Worm (Caenorhabditis elegans) whole organism, L1 larva: ENCODE data around the gene B0228.9.

ENCODE experiments used
- C04F5.9 ChIP-seq: sonication (generic microtip); optimal IDR thresholded peaks from 2 replicates; lab custom pipeline; 2016; ENCODE audit warnings: missing genetic modification characterization, missing compliant biosample characterization
- C34B4.2 ChIP-seq: sonication (generic microtip); optimal IDR thresholded peaks from 2 replicates; lab custom pipeline; 2017; ENCODE audit warnings: mild to moderate bottlenecking, missing genetic modification characterization, missing compliant biosample characterization
- F16B12.6 ChIP-seq: fragments of 150-350 bp; optimal IDR thresholded peaks from 2 replicates; lab custom pipeline; 2014; ENCODE audit warnings: missing biosample characterization, missing genetic modification characterization
- Y116A8C.19 ChIP-seq: sonication (generic microtip); optimal IDR thresholded peaks from 2 replicates; lab custom pipeline; 2016; ENCODE audit warnings: missing compliant biosample characterization, missing genetic modification characterization, borderline replicate concordance
- aha-1 ChIP-seq: fragments of 150-350 bp; optimal IDR thresholded peaks from 2 replicates; lab custom pipeline; 2014; ENCODE audit warnings: missing biosample characterization, missing genetic modification characterization
- alr-1 ChIP-seq: fragments of 200-800 bp; sonication (Bioruptor generic); optimal IDR thresholded peaks from 2 replicates; lab custom pipeline; 2018; ENCODE audit warnings: borderline replicate concordance, mild to moderate bottlenecking, missing genetic modification characterization, missing compliant biosample characterization
- ama-1 ChIP-seq: fragments of 150-350 bp; optimal IDR thresholded peaks from 2 replicates; lab custom pipeline; 2014
- blmp-1 ChIP-seq: fragments of 150-350 bp; optimal IDR thresholded peaks from 2 replicates; lab custom pipeline; 2014; ENCODE audit warnings: missing biosample characterization, missing genetic modification characterization
- ceh-8 ChIP-seq: fragments of 200-800 bp; sonication (Bioruptor generic); optimal IDR thresholded peaks from 2 replicates; lab custom pipeline; 2018; ENCODE audit warnings: mild to moderate bottlenecking, missing genetic modification characterization, moderate library complexity, missing compliant biosample characterization
- ceh-82 ChIP-seq, 3 experiments: fragments of 150-350 bp in 1 of 3; sonication (generic microtip) in 2 of 3; optimal IDR thresholded peaks; 2 replicates each; lab custom pipeline; 2014 to 2017; ENCODE audit warnings: missing biosample characterization in 3 of 3, missing genetic modification characterization in 3 of 3
- dpl-1 ChIP-seq, 3 experiments: fragments of 150-350 bp in 2 of 3; sonication (generic microtip) in 1 of 3; optimal IDR thresholded peaks; 2 replicates each; lab custom pipeline; 2014 to 2017; ENCODE audit warnings: missing biosample characterization in 3 of 3, missing genetic modification characterization in 3 of 3, missing genetic modification reagents in 3 of 3
- efl-1 ChIP-seq, 4 experiments: fragments of 150-350 bp; optimal IDR thresholded peaks in 3 of 4; peaks in 1 of 4; 1 replicate in 1 of 4; 2 replicates in 3 of 4; lab custom pipeline; 2014; ENCODE audit warnings: missing biosample characterization in 2 of 4, missing genetic modification characterization in 2 of 4, missing genetic modification reagents in 2 of 4
- efl-3 ChIP-seq: fragments of 200-800 bp; sonication (Bioruptor generic); optimal IDR thresholded peaks from 2 replicates; lab custom pipeline; 2018; ENCODE audit warnings: mild to moderate bottlenecking, missing genetic modification characterization, missing compliant biosample characterization
- elt-2 ChIP-seq: sonication (generic microtip); optimal IDR thresholded peaks from 2 replicates; lab custom pipeline; 2016; ENCODE audit warnings: missing genetic modification characterization, mild to moderate bottlenecking, inconsistent platforms, missing compliant biosample characterization, missing genetic modification reagents
- elt-3 ChIP-seq, 6 experiments: fragments of 150-350 bp in 1 of 6; sonication (generic microtip); optimal IDR thresholded peaks; 2 replicates each; lab custom pipeline; 2017 to 2018; ENCODE audit warnings: missing biosample characterization in 6 of 6, missing genetic modification characterization in 6 of 6, inconsistent platforms in 1 of 6
- fkh-10 ChIP-seq: sonication (generic microtip); optimal IDR thresholded peaks from 2 replicates; lab custom pipeline; 2017; ENCODE audit warnings: missing biosample characterization, missing genetic modification reagents, missing genetic modification characterization
- grh-1 ChIP-seq: fragments of 200-800 bp; sonication (Bioruptor generic); IDR thresholded peaks from 2 replicates; pipeline ENCODE4 v1.3.6; 2022; ENCODE audit warnings: missing genetic modification reagents, missing genetic modification characterization, missing compliant biosample characterization
- hlh-4 ChIP-seq: sonication (generic microtip); optimal IDR thresholded peaks from 2 replicates; lab custom pipeline; 2016; ENCODE audit warnings: mild to moderate bottlenecking, missing genetic modification characterization, missing compliant biosample characterization
- irx-1 ChIP-seq: sonication (generic microtip); optimal IDR thresholded peaks from 2 replicates; lab custom pipeline; 2016; ENCODE audit warnings: missing genetic modification characterization, missing compliant biosample characterization
- lin-13 ChIP-seq: fragments of 150-350 bp; optimal IDR thresholded peaks from 2 replicates; lab custom pipeline; 2014; ENCODE audit warnings: missing biosample characterization, missing genetic modification reagents, missing genetic modification characterization
- lin-14 ChIP-seq: fragments of 200-800 bp; sonication (Bioruptor generic); optimal IDR thresholded peaks from 2 replicates; lab custom pipeline; 2018; ENCODE audit warnings: mild to moderate bottlenecking, missing genetic modification characterization, moderate library complexity, missing compliant biosample characterization
- lin-35 ChIP-seq, 2 experiments: fragments of 150-350 bp; optimal IDR thresholded peaks; 2 replicates each; lab custom pipeline; 2014; ENCODE audit warnings: missing biosample characterization in 2 of 2, missing genetic modification characterization in 2 of 2, missing genetic modification reagents in 2 of 2
- lsy-2 ChIP-seq, 2 experiments: fragments of 150-350 bp; optimal IDR thresholded peaks; 2 replicates each; lab custom pipeline; 2014; ENCODE audit warnings: missing biosample characterization in 2 of 2, missing genetic modification characterization in 2 of 2
- mab-9 ChIP-seq: fragments of 200-800 bp; sonication (Bioruptor generic); IDR thresholded peaks from 2 replicates; pipeline ENCODE4 v1.3.6; 2022; ENCODE audit warnings: missing genetic modification reagents, missing genetic modification characterization, missing compliant biosample characterization
- mep-1 ChIP-seq: fragments of 150-350 bp; optimal IDR thresholded peaks from 2 replicates; lab custom pipeline; 2014; ENCODE audit warnings: missing biosample characterization, missing genetic modification characterization
- nhr-19 ChIP-seq: fragments of 200-800 bp; sonication (Bioruptor generic); conservative IDR thresholded peaks from 2 replicates; pipeline ENCODE4 v1.3.6; 2022; ENCODE audit warnings: missing genetic modification characterization, missing compliant biosample characterization
- nhr-20 ChIP-seq: sonication (generic microtip); optimal IDR thresholded peaks from 2 replicates; lab custom pipeline; 2016; ENCODE audit warnings: mild to moderate bottlenecking, missing genetic modification characterization, missing compliant biosample characterization
- nhr-47 ChIP-seq: sonication (generic microtip); optimal IDR thresholded peaks from 2 replicates; lab custom pipeline; 2016; ENCODE audit warnings: mild to moderate bottlenecking, missing genetic modification characterization, moderate library complexity, missing compliant biosample characterization
- nhr-71 ChIP-seq: sonication (generic microtip); optimal IDR thresholded peaks from 2 replicates; lab custom pipeline; 2016; ENCODE audit warnings: mild to moderate bottlenecking, missing genetic modification characterization, moderate library complexity, missing compliant biosample characterization
- nhr-84 ChIP-seq: sonication (generic microtip); optimal IDR thresholded peaks from 2 replicates; lab custom pipeline; 2017; ENCODE audit warnings: missing biosample characterization, missing genetic modification characterization
- nhr-85 ChIP-seq: sonication (generic microtip); peaks from one replicate; lab custom pipeline; 2016; ENCODE audit warnings: missing genetic modification characterization, inconsistent platforms, missing compliant biosample characterization
- nhr-90 ChIP-seq: sonication (generic microtip); optimal IDR thresholded peaks from 2 replicates; lab custom pipeline; 2016; ENCODE audit warnings: mild to moderate bottlenecking, missing genetic modification characterization, missing compliant biosample characterization; ENCODE audit not compliant: poor library complexity
- pag-3 ChIP-seq: sonication (generic microtip); optimal IDR thresholded peaks from 2 replicates; lab custom pipeline; 2017; ENCODE audit warnings: missing genetic modification characterization, mild to moderate bottlenecking, missing compliant biosample characterization, antibody characterized with exemption, borderline replicate concordance; ENCODE audit not compliant: insufficient read depth
- pax-3 ChIP-seq: fragments of 200-800 bp; sonication (Bioruptor generic); optimal IDR thresholded peaks from 2 replicates; lab custom pipeline; 2018; ENCODE audit warnings: mild to moderate bottlenecking, missing genetic modification characterization, moderate library complexity, missing compliant biosample characterization
- snu-23 ChIP-seq: sonication (generic microtip); optimal IDR thresholded peaks from 2 replicates; lab custom pipeline; 2016; ENCODE audit warnings: missing genetic modification characterization, missing compliant biosample characterization
- sup-37 ChIP-seq: fragments of 200-800 bp; sonication (Bioruptor generic); optimal IDR thresholded peaks from 2 replicates; lab custom pipeline; 2018; ENCODE audit warnings: mild to moderate bottlenecking, missing genetic modification characterization, missing compliant biosample characterization
- swsn-7 ChIP-seq: sonication (generic microtip); optimal IDR thresholded peaks from 2 replicates; lab custom pipeline; 2016; ENCODE audit warnings: missing genetic modification characterization, missing compliant biosample characterization
- unc-30 ChIP-seq: sonication (generic microtip); optimal IDR thresholded peaks from 2 replicates; lab custom pipeline; 2017; ENCODE audit warnings: missing biosample characterization, missing genetic modification characterization
- unc-86 ChIP-seq: sonication (generic microtip); optimal IDR thresholded peaks from 2 replicates; lab custom pipeline; 2016; ENCODE audit warnings: missing genetic modification characterization, missing compliant biosample characterization
- vab-15 ChIP-seq: sonication (generic microtip); optimal IDR thresholded peaks from 2 replicates; lab custom pipeline; 2017; ENCODE audit warnings: missing genotype, mild to moderate bottlenecking, missing genetic modification characterization, missing compliant biosample characterization
- xbp-1 ChIP-seq: sonication (generic microtip); optimal IDR thresholded peaks from 2 replicates; lab custom pipeline; 2016; ENCODE audit warnings: missing genetic modification characterization, missing compliant biosample characterization
- zag-1 ChIP-seq: fragments of 150-350 bp; optimal IDR thresholded peaks from 2 replicates; lab custom pipeline; 2014; ENCODE audit warnings: missing biosample characterization, missing genetic modification characterization

Gene B0228.9

DNA sequence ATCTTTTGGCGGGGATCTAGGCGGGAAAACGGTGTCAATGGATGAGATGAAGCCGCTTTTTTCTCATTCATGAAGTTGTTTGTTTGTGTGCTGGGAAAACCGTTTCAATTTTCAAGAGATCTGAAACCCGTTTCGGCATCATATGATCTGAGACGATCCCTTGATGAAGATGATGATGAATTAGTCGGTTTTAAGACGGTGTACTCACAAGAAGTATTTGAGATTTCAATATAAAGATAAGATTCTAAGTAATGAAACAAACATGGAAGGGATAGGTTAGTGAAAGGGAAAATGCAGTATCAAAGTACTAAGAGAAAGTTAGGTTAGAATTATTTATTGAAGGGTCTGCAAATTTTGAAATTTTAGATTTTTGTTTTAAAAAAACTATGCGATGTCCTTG is 44.7 kb upstream of the B0228.9 start (continued):
- TF ChIP-seq aha-1 (tag; lab: Kevin White, UChicago) (no peak), pax-3 (tag; lab: Kevin White, UChicago) (no peak), C34B4.2 (tag; lab: Kevin White, UChicago) (no peak), xbp-1 (tag; lab: Kevin White, UChicago) (no peak), efl-3 (no peak), elt-3 (tag; optimal IDR thresholded peaks at IDR 0.05; lab: Kevin White, UChicago) (peak in 1 of 6 experiments; percentile 24), vab-15 (no peak), F16B12.6 (no peak), hlh-4 (tag; lab: Kevin White, UChicago) (no peak), efl-1 (optimal IDR thresholded peaks at IDR 0.05; lab: Kevin White, UChicago) (no peak), efl-1 (GFP tag; optimal IDR thresholded peaks at IDR 0.05 in 1 of 2; lab: Kevin White, UChicago) (peak in 1 of 2 experiments; percentile 91), unc-86 (tag; lab: Kevin White, UChicago) (no peak), fkh-10 (GFP tag; lab: Kevin White, UChicago) (no peak), blmp-1 (tag; lab: Kevin White, UChicago) (peak; percentile 71), elt-2 (no peak), mab-9 (GFP tag; lab: Robert Waterston, UW) (no peak), C04F5.9 (tag; lab: Kevin White, UChicago) (no peak), ama-1 (lab: Kevin White, UChicago) (no peak), unc-30 (tag; lab: Kevin White, UChicago) (no peak), lin-13 (GFP tag; lab: Kevin White, UChicago) (no peak), Y116A8C.19 (tag; lab: Kevin White, UChicago) (no peak), ceh-82 (tag; optimal IDR thresholded peaks at IDR 0.05; lab: Kevin White, UChicago) (no peak)

DNA sequence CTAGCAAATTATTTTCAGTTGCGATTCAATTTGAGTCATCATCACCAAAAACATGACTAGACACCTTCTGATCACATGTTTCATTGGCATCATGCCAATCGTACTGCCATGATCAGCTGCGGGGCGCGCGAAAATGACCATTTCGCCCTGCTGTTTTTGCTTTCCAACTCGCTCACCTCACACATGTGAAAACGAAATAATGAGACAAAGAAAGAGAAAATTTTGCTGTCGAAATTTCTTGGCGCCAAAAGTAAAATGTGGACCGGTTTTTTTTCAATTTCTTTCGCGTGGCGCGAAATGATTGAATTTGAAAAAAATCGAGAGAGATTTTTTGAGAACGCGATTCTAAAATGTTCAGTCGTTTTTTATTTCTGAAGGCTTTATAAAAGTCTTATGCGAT is 43.4 kb upstream of the B0228.9 start:
- TF ChIP-seq pax-3 (tag; lab: Kevin White, UChicago): no peak
- TF ChIP-seq snu-23: peak; percentile 52
- TF ChIP-seq lin-13 (GFP tag; lab: Kevin White, UChicago): peak; percentile 6
- TF ChIP-seq fkh-10 (GFP tag; lab: Kevin White, UChicago): no peak
- TF ChIP-seq alr-1: no peak
- peak; percentile 31 for TF ChIP-seq nhr-19 (GFP tag; lab: Robert Waterston, UW)
- TF ChIP-seq xbp-1 (tag; lab: Kevin White, UChicago): no peak
- peak; percentile 36 for TF ChIP-seq irx-1 (tag; lab: Kevin White, UChicago)
- peak; percentile 21 for TF ChIP-seq mep-1
- TF ChIP-seq sup-37 (GFP tag; lab: Kevin White, UChicago): no peak
- peak in 1 of 2 experiments; percentile 16 for TF ChIP-seq lsy-2 (tag; optimal IDR thresholded peaks at IDR 0.05; lab: Kevin White, UChicago)
- peak; percentile 6 for TF ChIP-seq swsn-7
- TF ChIP-seq zag-1 (tag; lab: Kevin White, UChicago): no peak
- TF ChIP-seq grh-1 (GFP tag; lab: Robert Waterston, UW): peak; percentile 90
- peak; percentile 76 for TF ChIP-seq nhr-20
- peak; percentile 77 for TF ChIP-seq lin-14 (GFP tag; lab: Kevin White, UChicago)
- TF ChIP-seq ceh-8 (GFP tag; lab: Kevin White, UChicago): no peak
- TF ChIP-seq lin-35 (GFP tag; optimal IDR thresholded peaks at IDR 0.05; lab: Kevin White, UChicago): peak; percentile 35 to 91
- TF ChIP-seq nhr-90 (tag; lab: Kevin White, UChicago): peak; percentile 19
- peak; percentile 28 for TF ChIP-seq pag-3 (tag; lab: Kevin White, UChicago)
- TF ChIP-seq nhr-47 (tag; lab: Kevin White, UChicago): peak; percentile 19
- TF ChIP-seq efl-1 (optimal IDR thresholded peaks at IDR 0.05; lab: Kevin White, UChicago): peak; percentile 57 to 65
- TF ChIP-seq efl-1 (GFP tag; optimal IDR thresholded peaks at IDR 0.05 in 1 of 2; lab: Kevin White, UChicago): peak; percentile 75 to 97
- TF ChIP-seq blmp-1 (tag; lab: Kevin White, UChicago): peak; percentile 96
- peak in 2 of 6 experiments; percentile 23 to 28 for TF ChIP-seq elt-3 (tag; optimal IDR thresholded peaks at IDR 0.05; lab: Kevin White, UChicago)
- peak; percentile 74 for TF ChIP-seq nhr-71 (tag; lab: Kevin White, UChicago)
- TF ChIP-seq nhr-85 (tag; lab: Kevin White, UChicago): peak; percentile 98
- TF ChIP-seq nhr-84 (tag; lab: Kevin White, UChicago): no peak
- no peak for TF ChIP-seq aha-1 (tag; lab: Kevin White, UChicago)
- peak; percentile 68 to 79 (median 77) for TF ChIP-seq dpl-1 (GFP tag; optimal IDR thresholded peaks at IDR 0.05; lab: Kevin White, UChicago)
- TF ChIP-seq, all 84 proteins: peak for 20
